Worm (Caenorhabditis elegans) whole organism, L4 larva: Measurements from ENCODE around the gene unc-86.

Experiments
- F10B5.3 ChIP-seq: sonication (generic microtip); optimal IDR thresholded peaks from 2 replicates; lab custom pipeline; 2016; ENCODE audit warnings: mild to moderate bottlenecking, missing genetic modification characterization, missing compliant biosample characterization
- ama-1 ChIP-seq: fragments of 150-350 bp; optimal IDR thresholded peaks from 2 replicates; lab custom pipeline; 2014; ENCODE audit warnings: inconsistent platforms, mixed read lengths
- cey-2 ChIP-seq: sonication (generic microtip); optimal IDR thresholded peaks from 3 replicates; lab custom pipeline; 2017; ENCODE audit warnings: missing genetic modification characterization, mild to moderate bottlenecking, missing compliant biosample characterization, antibody characterized with exemption, borderline replicate concordance; ENCODE audit not compliant: insufficient read depth
- dmd-8 ChIP-seq: fragments of 200-800 bp; sonication (Bioruptor generic); IDR thresholded peaks from 2 replicates; pipeline ENCODE4 v1.3.6; 2022; ENCODE audit warnings: missing genetic modification characterization, missing compliant biosample characterization
- egl-27 ChIP-seq: sonication (generic microtip); optimal IDR thresholded peaks from 3 replicates; lab custom pipeline; 2017; ENCODE audit warnings: missing biosample characterization, missing genetic modification reagents, missing genetic modification characterization
- jun-1 ChIP-seq: fragments of 150-350 bp; optimal IDR thresholded peaks from 2 replicates; lab custom pipeline; 2014; ENCODE audit warnings: missing biosample characterization, missing genetic modification reagents, missing genetic modification characterization
- lin-39 ChIP-seq: fragments of 150-350 bp; optimal IDR thresholded peaks from 2 replicates; lab custom pipeline; 2014; ENCODE audit warnings: missing biosample characterization, missing genetic modification reagents, missing genetic modification characterization
- nhr-11 ChIP-seq: fragments of 150-350 bp; optimal IDR thresholded peaks from 2 replicates; lab custom pipeline; 2014; ENCODE audit warnings: missing biosample characterization, missing genetic modification characterization
- nhr-237 ChIP-seq: sonication (generic microtip); optimal IDR thresholded peaks from 2 replicates; lab custom pipeline; 2017; ENCODE audit warnings: missing biosample characterization, missing genetic modification characterization
- nhr-77 ChIP-seq: fragments of 150-350 bp; optimal IDR thresholded peaks from 2 replicates; lab custom pipeline; 2014; ENCODE audit warnings: missing biosample characterization, missing genetic modification characterization
- pqm-1 ChIP-seq: sonication (generic microtip); optimal IDR thresholded peaks from 2 replicates; lab custom pipeline; 2017; ENCODE audit warnings: missing biosample characterization, missing genetic modification characterization
- unc-62 ChIP-seq, 3 experiments: fragments of 150-350 bp in 1 of 3; sonication (generic microtip); optimal IDR thresholded peaks in 2 of 3; peaks in 1 of 3; 1 replicate in 1 of 3; 2 replicates in 2 of 3; lab custom pipeline; 2014 to 2017; ENCODE audit warnings: missing biosample characterization in 3 of 3, missing genetic modification characterization in 3 of 3, missing genetic modification reagents in 3 of 3, missing genotype in 1 of 3
- zag-1 ChIP-seq: fragments of 150-350 bp; optimal IDR thresholded peaks from 2 replicates; lab custom pipeline; 2014; ENCODE audit warnings: missing biosample characterization, missing genetic modification characterization

DNA sequence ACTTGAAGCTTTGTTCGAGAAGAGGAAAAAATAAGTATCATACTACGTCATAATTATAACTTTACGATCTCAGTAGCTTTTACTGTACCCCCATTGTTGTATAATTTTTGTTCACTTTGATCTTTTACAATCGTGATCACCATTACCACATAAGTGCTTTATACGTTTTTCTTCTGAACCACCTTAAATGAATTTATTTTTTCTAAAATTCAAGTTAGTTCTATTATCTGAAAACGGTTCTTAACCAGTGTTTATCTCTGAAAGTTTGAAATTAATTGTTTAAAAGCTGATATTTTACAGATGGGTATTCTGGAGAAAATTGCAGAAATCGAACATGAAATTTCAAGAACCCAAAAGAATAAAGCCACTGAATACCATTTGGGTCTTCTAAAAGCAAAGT, 29.5 kb upstream of the unc-86 start, which contains the start of gene C02F5.3:
- TF ChIP-seq lin-39 (tag; lab: Kevin White, UChicago), result no peak
- TF ChIP-seq nhr-77 (tag; lab: Kevin White, UChicago), result no peak
- TF ChIP-seq jun-1 (tag; lab: Kevin White, UChicago), result no peak
- TF ChIP-seq ama-1 (lab: Kevin White, UChicago), result no peak
- no peak for TF ChIP-seq nhr-237 (tag; lab: Kevin White, UChicago)
- no peak for TF ChIP-seq egl-27 (tag; lab: Kevin White, UChicago)
- no peak for TF ChIP-seq nhr-11 (tag; lab: Kevin White, UChicago)
- TF ChIP-seq unc-62 (GFP tag; optimal IDR thresholded peaks at IDR 0.05 in 1 of 2; lab: Kevin White, UChicago), result no peak
- no peak for TF ChIP-seq unc-62 (tag; optimal IDR thresholded peaks at IDR 0.05; lab: Kevin White, UChicago)
- TF ChIP-seq cey-2 (tag; lab: Kevin White, UChicago), result no peak
- TF ChIP-seq F10B5.3 (tag; lab: Kevin White, UChicago), result no peak
- TF ChIP-seq dmd-8 (GFP tag; lab: Robert Waterston, UW), result no peak
- TF ChIP-seq pqm-1 (tag; lab: Kevin White, UChicago), result no peak
- TF ChIP-seq zag-1 (tag; lab: Kevin White, UChicago), result no peak
